Fruit fly (Drosophila melanogaster) whole organism, embryonic: ENCODE results near the gene Pgant35A.

Experiments
- Abd-B ChIP-seq: fragments of 200-800 bp; sonication (Bioruptor generic); optimal IDR thresholded peaks from 2 replicates; lab custom pipeline; 2018; ENCODE audit warnings: missing biosample characterization, mild to moderate bottlenecking, missing genetic modification characterization, moderate library complexity
- Atf6 ChIP-seq: fragments of 200-800 bp; sonication (Bioruptor generic); IDR thresholded peaks from 2 replicates; pipeline ENCODE4 v1.3.6; 2022; ENCODE audit warnings: missing biosample characterization, missing genetic modification characterization
- Bdp1 ChIP-seq: fragments of 200-800 bp; sonication (Bioruptor generic); optimal IDR thresholded peaks from 3 replicates; lab custom pipeline; 2016; ENCODE audit warnings: missing biosample characterization, missing genetic modification characterization
- BtbVII ChIP-seq: fragments of 200-800 bp; sonication (Bioruptor generic); optimal IDR thresholded peaks from 3 replicates; lab custom pipeline; 2017; ENCODE audit warnings: missing biosample characterization, mild to moderate bottlenecking, missing genetic modification characterization
- CG10209 ChIP-seq: fragments of 200-800 bp; sonication (Bioruptor generic); optimal IDR thresholded peaks from 3 replicates; lab custom pipeline; 2017; ENCODE audit warnings: missing biosample characterization, mild to moderate bottlenecking, missing genetic modification characterization, missing genetic modification reagents
- CG10565 ChIP-seq: fragments of 200-800 bp; sonication (Bioruptor generic); optimal IDR thresholded peaks from 3 replicates; lab custom pipeline; 2016; ENCODE audit warnings: missing biosample characterization, mild to moderate bottlenecking, missing genetic modification characterization
- CG11723 ChIP-seq: fragments of 200-800 bp; sonication (Bioruptor generic); optimal IDR thresholded peaks from 2 replicates; lab custom pipeline; 2017; ENCODE audit warnings: missing biosample characterization, mild to moderate bottlenecking, missing genetic modification characterization
- CG1603 ChIP-seq: fragments of 200-800 bp; sonication (Bioruptor generic); optimal IDR thresholded peaks from 2 replicates; lab custom pipeline; 2019; ENCODE audit warnings: missing biosample characterization, mild to moderate bottlenecking, missing genetic modification characterization, moderate library complexity
- CG17802 ChIP-seq: fragments of 200-800 bp; sonication (Bioruptor generic); optimal IDR thresholded peaks from 2 replicates; lab custom pipeline; 2018; ENCODE audit warnings: missing biosample characterization, mild to moderate bottlenecking, missing genetic modification characterization, moderate library complexity
- CG18262 ChIP-seq: fragments of 200-800 bp; optimal IDR thresholded peaks from 3 replicates; lab custom pipeline; 2019; ENCODE audit warnings: missing biosample characterization, mild to moderate bottlenecking, missing genetic modification characterization, moderate library complexity
- CG1832 ChIP-seq: fragments of 200-800 bp; sonication (Bioruptor generic); optimal IDR thresholded peaks from 2 replicates; lab custom pipeline; 2017; ENCODE audit warnings: missing biosample characterization, mild to moderate bottlenecking, missing genetic modification characterization, inconsistent platforms
- CG18599 ChIP-seq: fragments of 200-800 bp; sonication (Bioruptor generic); optimal IDR thresholded peaks from 3 replicates; lab custom pipeline; 2017; ENCODE audit warnings: missing biosample characterization, missing genetic modification characterization, mild to moderate bottlenecking, moderate library complexity, missing genetic modification reagents
- CG2199 ChIP-seq: fragments of 200-800 bp; sonication (Bioruptor generic); IDR thresholded peaks from 3 replicates; pipeline ENCODE4 v1.3.6; 2022; ENCODE audit warnings: missing biosample characterization, missing genetic modification characterization
- CG2875 ChIP-seq: fragments of 200-800 bp; sonication (Bioruptor generic); optimal IDR thresholded peaks from 2 replicates; lab custom pipeline; 2017; ENCODE audit warnings: missing biosample characterization, mild to moderate bottlenecking, missing genetic modification characterization, missing genetic modification reagents
- CG3065 ChIP-seq: fragments of 200-800 bp; sonication (Bioruptor generic); optimal IDR thresholded peaks from 2 replicates; lab custom pipeline; 2016; ENCODE audit warnings: missing biosample characterization, missing genetic modification characterization
- CG3847 ChIP-seq: fragments of 200-800 bp; sonication (Bioruptor generic); IDR thresholded peaks from 2 replicates; pipeline ENCODE4 v1.3.6; 2022; ENCODE audit warnings: missing biosample characterization, missing genetic modification characterization
- CG7556 ChIP-seq: fragments of 200-800 bp; sonication (Bioruptor generic); optimal IDR thresholded peaks from 2 replicates; lab custom pipeline; 2017; ENCODE audit warnings: missing biosample characterization, mild to moderate bottlenecking, missing genetic modification characterization
- CG7928 ChIP-seq: fragments of 200-800 bp; sonication (Bioruptor generic); optimal IDR thresholded peaks from 2 replicates; lab custom pipeline; 2017; ENCODE audit warnings: missing biosample characterization, mild to moderate bottlenecking, missing genetic modification characterization
- CG9932 ChIP-seq: fragments of 200-800 bp; sonication (Bioruptor generic); IDR thresholded peaks from 2 replicates; pipeline ENCODE4 v1.3.6; 2022; ENCODE audit warnings: missing biosample characterization, missing genetic modification characterization
- CkIIα-i1 ChIP-seq: fragments of 200-800 bp; sonication (Bioruptor generic); IDR thresholded peaks from 2 replicates; pipeline ENCODE4 v1.3.6; 2022; ENCODE audit warnings: missing biosample characterization, missing genetic modification characterization
- Dek ChIP-seq: fragments of 200-800 bp; sonication (Bioruptor generic); optimal IDR thresholded peaks from 3 replicates; lab custom pipeline; 2019; ENCODE audit warnings: missing biosample characterization, mild to moderate bottlenecking, missing genetic modification characterization, moderate library complexity
- Eip74EF ChIP-seq, 2 experiments: fragments of 200-800 bp in 1 of 2; fragments of >200 bp in 1 of 2; sonication (Bioruptor generic) in 1 of 2; optimal IDR thresholded peaks; 2 replicates each; lab custom pipeline; 2017 to 2019; ENCODE audit warnings: missing biosample characterization in 2 of 2, missing genetic modification characterization in 2 of 2, mild to moderate bottlenecking in 1 of 2, moderate library complexity in 1 of 2
- Fer2 ChIP-seq: fragments of 200-800 bp; sonication (Bioruptor generic); optimal IDR thresholded peaks from 2 replicates; lab custom pipeline; 2018; ENCODE audit warnings: missing biosample characterization, mild to moderate bottlenecking, missing genetic modification characterization, moderate library complexity
- Hey ChIP-seq: fragments of 200-800 bp; sonication (Bioruptor generic); optimal IDR thresholded peaks from 3 replicates; lab custom pipeline; 2018; ENCODE audit warnings: missing biosample characterization, mild to moderate bottlenecking, missing genetic modification characterization
- Nf-YA ChIP-seq: fragments of 200-800 bp; sonication (Bioruptor generic); IDR thresholded peaks from 2 replicates; pipeline ENCODE4 v1.3.6; 2022; ENCODE audit warnings: missing biosample characterization, missing genetic modification characterization
- Opbp ChIP-seq: fragments of 200-800 bp; sonication (Bioruptor generic); IDR thresholded peaks from 3 replicates; pipeline ENCODE4 v1.3.6; 2022; ENCODE audit warnings: missing biosample characterization, missing genetic modification characterization; ENCODE audit not compliant: partially characterized antibody
- Optix ChIP-seq: fragments of 200-800 bp; sonication (Bioruptor generic); IDR thresholded peaks from 3 replicates; pipeline ENCODE4 v1.3.6; 2022; ENCODE audit warnings: missing biosample characterization, missing genetic modification characterization
- PHDP ChIP-seq: fragments of 200-800 bp; sonication (Bioruptor generic); optimal IDR thresholded peaks from 3 replicates; lab custom pipeline; 2018; ENCODE audit warnings: missing biosample characterization, mild to moderate bottlenecking, missing genetic modification characterization, moderate library complexity
- Sox102F ChIP-seq: fragments of 200-800 bp; sonication (Bioruptor generic); optimal IDR thresholded peaks from 2 replicates; lab custom pipeline; 2018; ENCODE audit warnings: missing biosample characterization, mild to moderate bottlenecking, missing genetic modification characterization, moderate library complexity
- Tbp ChIP-seq: fragments of >200 bp; optimal IDR thresholded peaks from 2 replicates; lab custom pipeline; 2018; ENCODE audit warnings: missing biosample characterization, missing genetic modification characterization
- btn ChIP-seq: fragments of 200-800 bp; sonication (Bioruptor generic); optimal IDR thresholded peaks from 2 replicates; lab custom pipeline; 2016; ENCODE audit warnings: missing biosample characterization, missing genetic modification characterization
- caup ChIP-seq: fragments of 200-800 bp; sonication (Bioruptor generic); optimal IDR thresholded peaks from 3 replicates; lab custom pipeline; 2017; ENCODE audit warnings: missing biosample characterization, mild to moderate bottlenecking, missing genetic modification characterization, moderate library complexity; ENCODE audit not compliant: severe bottlenecking
- chm ChIP-seq: fragments of 200-800 bp; sonication (Bioruptor generic); IDR thresholded peaks from 2 replicates; pipeline ENCODE4 v1.3.6; 2022; ENCODE audit warnings: missing biosample characterization, missing genetic modification characterization
- dan ChIP-seq: fragments of 200-800 bp; sonication (Bioruptor generic); IDR thresholded peaks from 2 replicates; pipeline ENCODE4 v1.3.6; 2022; ENCODE audit warnings: missing biosample characterization, missing genetic modification characterization
- dati ChIP-seq: fragments of 200-800 bp; sonication (Bioruptor generic); IDR thresholded peaks from 2 replicates; pipeline ENCODE4 v1.3.6; 2022; ENCODE audit warnings: missing biosample characterization, missing genetic modification characterization
- fu2 ChIP-seq: fragments of 200-800 bp; sonication (Bioruptor generic); optimal IDR thresholded peaks from 2 replicates; lab custom pipeline; 2016; ENCODE audit warnings: missing biosample characterization, missing genetic modification characterization
- gsb-n ChIP-seq: fragments of 200-800 bp; sonication (Bioruptor generic); optimal IDR thresholded peaks from 3 replicates; lab custom pipeline; 2018; ENCODE audit warnings: missing biosample characterization, mild to moderate bottlenecking, missing genetic modification characterization
- kah ChIP-seq: fragments of 200-800 bp; sonication (Bioruptor generic); optimal IDR thresholded peaks from 2 replicates; lab custom pipeline; 2018; ENCODE audit warnings: missing biosample characterization, mild to moderate bottlenecking, missing genetic modification characterization
- kay ChIP-seq: fragments of 200-800 bp; sonication (Bioruptor generic); optimal IDR thresholded peaks from 2 replicates; lab custom pipeline; 2016; ENCODE audit warnings: missing biosample characterization, missing genetic modification characterization
- luna ChIP-seq: fragments of 200-800 bp; sonication (Bioruptor generic); optimal IDR thresholded peaks from 2 replicates; lab custom pipeline; 2016; ENCODE audit warnings: missing biosample characterization, missing genetic modification characterization
- nau ChIP-seq: fragments of 200-800 bp; sonication (Bioruptor generic); optimal IDR thresholded peaks from 3 replicates; lab custom pipeline; 2017; ENCODE audit warnings: missing biosample characterization, mild to moderate bottlenecking, missing genetic modification characterization, missing genetic modification reagents
- nmo ChIP-seq: fragments of 200-800 bp; sonication (Bioruptor generic); optimal IDR thresholded peaks from 2 replicates; lab custom pipeline; 2018; ENCODE audit warnings: missing biosample characterization, mild to moderate bottlenecking, missing genetic modification characterization, moderate library complexity
- org-1 ChIP-seq: fragments of 200-800 bp; sonication (Bioruptor generic); optimal IDR thresholded peaks from 2 replicates; lab custom pipeline; 2017; ENCODE audit warnings: missing biosample characterization, missing genetic modification characterization
- pita ChIP-seq: fragments of 200-800 bp; sonication (Bioruptor generic); optimal IDR thresholded peaks from 2 replicates; lab custom pipeline; 2017; ENCODE audit warnings: missing biosample characterization, mild to moderate bottlenecking, missing genetic modification characterization
- scrt ChIP-seq: fragments of 200-800 bp; sonication (Bioruptor generic); optimal IDR thresholded peaks from 2 replicates; lab custom pipeline; 2018; ENCODE audit warnings: missing biosample characterization, mild to moderate bottlenecking, missing genetic modification characterization, moderate library complexity
- shn ChIP-seq: fragments of 200-800 bp; sonication (Bioruptor generic); optimal IDR thresholded peaks from 3 replicates; lab custom pipeline; 2016; ENCODE audit warnings: missing biosample characterization, missing genetic modification characterization
- tio ChIP-seq: fragments of 200-800 bp; sonication (Bioruptor generic); optimal IDR thresholded peaks from 2 replicates; lab custom pipeline; 2017; ENCODE audit warnings: missing biosample characterization, missing genetic modification characterization, inconsistent platforms
- unc-4 ChIP-seq: fragments of 200-800 bp; sonication (Bioruptor generic); IDR thresholded peaks from 2 replicates; pipeline ENCODE4 v1.3.6; 2022; ENCODE audit warnings: missing biosample characterization, missing genetic modification characterization; ENCODE audit not compliant: partially characterized antibody

Pgant35A gene

dm6 chr2L:14355033-14355851 lies 3.8 kb upstream of the Pgant35A start, which contains the start of gene Rab14 (continued):
- TF ChIP-seq CG3065 (GFP tag; lab: Kevin White, UChicago) (peak; percentile 38), CG17802 (tag; lab: Kevin White, UChicago) (peak; percentile 47), kay (GFP tag; lab: Kevin White, UChicago) (peak; percentile 75), pita (no peak), dati (GFP tag; lab: Robert Waterston, UW) (peak; percentile 18; the same call in 1 of the 2 replicates), CG3847 (GFP tag; lab: Robert Waterston, UW) (peak; percentile 67), BtbVII (peak; percentile 77), CG7928 (GFP tag; lab: Kevin White, UChicago) (peak; percentile 28), unc-4 (GFP tag; lab: Robert Waterston, UW) (peak; percentile 86), nmo (GFP tag; lab: Kevin White, UChicago) (peak; percentile 61), scrt (GFP tag; lab: Kevin White, UChicago) (peak; percentile 57), caup (peak; percentile 65), CG10209 (peak; percentile 81), Sox102F (GFP tag; lab: Kevin White, UChicago) (peak; percentile 88), btn (GFP tag; lab: Kevin White, UChicago) (peak; percentile 5), Atf6 (GFP tag; lab: Robert Waterston, UW) (peak; percentile 87), shn (GFP tag; lab: Kevin White, UChicago) (peak; percentile 60), Fer2 (tag; lab: Kevin White, UChicago) (peak; percentile 75), Eip74EF (GFP tag; optimal IDR thresholded peaks at IDR 0.05; lab: Kevin White, UChicago) (peak in 1 of 2 experiments; percentile 64), CG1603 (tag; lab: Kevin White, UChicago) (peak; percentile 74), fu2 (GFP tag; lab: Kevin White, UChicago) (peak; percentile 21), CG2875 (peak; percentile 64), kah (GFP tag; lab: Kevin White, UChicago) (peak; percentile 52), CG7556 (GFP tag; lab: Kevin White, UChicago) (peak; percentile 81), tio (peak; percentile 77), CG11723 (GFP tag; lab: Kevin White, UChicago) (peak; percentile 79), gsb-n (peak; percentile 63), PHDP (tag; lab: Kevin White, UChicago) (peak; percentile 89), CG18262 (peak; percentile 80), Dek (tag; lab: Kevin White, UChicago) (peak; percentile 87), Abd-B (GFP tag; lab: Kevin White, UChicago) (peak; percentile 20), Opbp (GFP tag; lab: Robert Waterston, UW) (peak; percentile 91), Tbp (GFP tag; lab: Kevin White, UChicago) (peak; percentile 86), Optix (peak; percentile 67; the same call in 2 of the 3 replicates), chm (GFP tag; lab: Robert Waterston, UW) (peak; percentile 86), CkIIα-i1 (GFP tag; lab: Robert Waterston, UW) (0 out of 2 replicates have a peak, but pooled peaks have one; percentile 34), CG18599 (GFP tag; lab: Kevin White, UChicago) (peak; percentile 83), org-1 (GFP tag; lab: Kevin White, UChicago) (peak; percentile 63), nau (GFP tag; lab: Kevin White, UChicago) (peak; percentile 51), Nf-YA (GFP tag; lab: Robert Waterston, UW) (peak; percentile 69), Hey (no peak), CG9932 (GFP tag; lab: Robert Waterston, UW) (peak; percentile 81), luna (GFP tag; lab: Kevin White, UChicago) (peak; percentile 4), dan (GFP tag; lab: Robert Waterston, UW) (no peak), Bdp1 (GFP tag; lab: Kevin White, UChicago) (peak; percentile 34), CG1832 (GFP tag; lab: Kevin White, UChicago) (no peak), CG2199 (peak; percentile 11; the same call in 1 of the 3 replicates), CG10565 (GFP tag; lab: Kevin White, UChicago) (no peak)
